Worm (Caenorhabditis elegans) whole organism, L2 larva: ENCODE data around the gene clec-42.

Experiments
- blmp-1 ChIP-seq: sonication (generic microtip); optimal IDR thresholded peaks from 2 replicates; lab custom pipeline; 2017; ENCODE audit warnings: missing genetic modification characterization, mild to moderate bottlenecking, missing compliant biosample characterization, antibody characterized with exemption, moderate library complexity; ENCODE audit not compliant: insufficient read depth
- ceh-82 ChIP-seq: fragments of 150-350 bp; optimal IDR thresholded peaks from 2 replicates; lab custom pipeline; 2014; ENCODE audit warnings: missing biosample characterization, missing genetic modification characterization
- egl-27 ChIP-seq: sonication (generic microtip); optimal IDR thresholded peaks from 3 replicates; lab custom pipeline; 2017; ENCODE audit warnings: missing biosample characterization, missing genetic modification reagents, missing genetic modification characterization
- elt-3 ChIP-seq: sonication (generic microtip); optimal IDR thresholded peaks from 2 replicates; lab custom pipeline; 2017; ENCODE audit warnings: missing biosample characterization, missing genetic modification characterization
- lsy-2 ChIP-seq, 2 experiments: fragments of 150-350 bp in 1 of 2; sonication (generic microtip) in 1 of 2; optimal IDR thresholded peaks; 2 replicates each; lab custom pipeline; 2014 to 2017; ENCODE audit warnings: missing biosample characterization in 2 of 2, missing genetic modification characterization in 2 of 2
- nhr-11 ChIP-seq: fragments of 150-350 bp; optimal IDR thresholded peaks from 2 replicates; lab custom pipeline; 2014; ENCODE audit warnings: missing biosample characterization, missing genetic modification characterization
- nhr-25 ChIP-seq: fragments of 150-350 bp; sonication (generic microtip); optimal IDR thresholded peaks from 3 replicates; lab custom pipeline; 2014; ENCODE audit warnings: missing biosample characterization, missing genetic modification characterization
- nhr-77 ChIP-seq: fragments of 150-350 bp; optimal IDR thresholded peaks from 2 replicates; lab custom pipeline; 2014; ENCODE audit warnings: missing biosample characterization, missing genetic modification characterization
- skn-1 ChIP-seq: sonication (generic microtip); optimal IDR thresholded peaks from 2 replicates; lab custom pipeline; 2017; ENCODE audit warnings: missing biosample characterization, missing genetic modification characterization
- snpc-4 ChIP-seq: fragments of 150-350 bp; optimal IDR thresholded peaks from 2 replicates; lab custom pipeline; 2014; ENCODE audit warnings: missing biosample characterization, missing genetic modification characterization

DNA sequence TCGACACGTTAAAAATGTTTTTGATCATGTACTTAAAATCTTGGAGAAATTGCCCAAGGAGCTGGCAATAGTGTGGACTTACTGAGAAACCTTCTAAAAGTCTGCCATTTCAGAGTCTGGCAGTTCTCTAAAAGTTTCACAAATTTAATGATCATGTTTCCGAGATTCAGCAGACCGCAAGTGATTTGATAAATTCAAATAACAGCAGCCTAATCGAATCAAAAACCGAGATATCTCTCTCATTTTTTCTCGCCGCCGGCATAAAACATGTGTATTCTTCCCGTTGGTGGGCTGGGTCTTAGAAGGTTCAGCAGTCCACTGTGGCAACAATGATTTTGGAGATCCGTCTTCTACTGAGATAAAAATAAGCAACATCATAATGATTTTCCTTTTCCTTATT is 2.0 kb upstream of the clec-42 start, which contains the start of gene clec-246:
- TF ChIP-seq nhr-25 (tag; lab: Kevin White, UChicago) (no peak), blmp-1 (no peak), egl-27 (tag; lab: Kevin White, UChicago) (no peak), snpc-4 (tag; lab: Kevin White, UChicago) (no peak), skn-1 (no peak), nhr-11 (tag; lab: Kevin White, UChicago) (no peak), lsy-2 (tag; optimal IDR thresholded peaks at IDR 0.05; lab: Kevin White, UChicago) (no peak), elt-3 (no peak), nhr-77 (tag; lab: Kevin White, UChicago) (no peak), ceh-82 (tag; lab: Kevin White, UChicago) (no peak)
